Worm (Caenorhabditis elegans) whole organism, early embryonic: ENCODE measurements around the gene metl-5.

ENCODE experiments used
- B0310.2 ChIP-seq: sonication (generic microtip); optimal IDR thresholded peaks from 2 replicates; lab custom pipeline; 2016; ENCODE audit warnings: mild to moderate bottlenecking, missing genetic modification characterization, missing compliant biosample characterization
- F13C5.2 ChIP-seq: sonication (generic microtip); optimal IDR thresholded peaks from 2 replicates; lab custom pipeline; 2017; ENCODE audit warnings: mild to moderate bottlenecking, missing genetic modification characterization, inconsistent platforms, missing compliant biosample characterization
- aly-1 ChIP-seq: sonication (generic microtip); optimal IDR thresholded peaks from 2 replicates; lab custom pipeline; 2016; ENCODE audit warnings: missing genetic modification characterization, missing compliant biosample characterization
- ama-1 ChIP-seq: fragments of 150-350 bp; optimal IDR thresholded peaks from 2 replicates; lab custom pipeline; 2014
- ceh-13 ChIP-seq: fragments of 200-800 bp; sonication (Bioruptor generic); optimal IDR thresholded peaks from 2 replicates; lab custom pipeline; 2018; ENCODE audit warnings: mild to moderate bottlenecking, missing genetic modification characterization, missing compliant biosample characterization
- ceh-36 ChIP-seq: sonication (generic microtip); optimal IDR thresholded peaks from 2 replicates; lab custom pipeline; 2016; ENCODE audit warnings: missing genetic modification characterization, inconsistent platforms, missing compliant biosample characterization
- ets-7 ChIP-seq: sonication (generic microtip); optimal IDR thresholded peaks from 2 replicates; lab custom pipeline; 2016; ENCODE audit warnings: missing genotype, missing genetic modification characterization, missing compliant biosample characterization
- flt-1 ChIP-seq: fragments of 200-800 bp; sonication (Bioruptor generic); IDR thresholded peaks from 2 replicates; pipeline ENCODE4 v1.3.6; 2022; ENCODE audit warnings: missing genetic modification characterization, missing compliant biosample characterization
- hmbx-1 ChIP-seq: sonication (generic microtip); optimal IDR thresholded peaks from 2 replicates; lab custom pipeline; 2016; ENCODE audit warnings: mild to moderate bottlenecking, missing genetic modification characterization, missing compliant biosample characterization
- hmg-4 ChIP-seq: fragments of 200-800 bp; sonication (Bioruptor generic); optimal IDR thresholded peaks from 2 replicates; lab custom pipeline; 2018; ENCODE audit warnings: mild to moderate bottlenecking, missing genetic modification characterization, missing compliant biosample characterization
- hnd-1 ChIP-seq: sonication (generic microtip); optimal IDR thresholded peaks from 2 replicates; lab custom pipeline; 2016; ENCODE audit warnings: missing genetic modification characterization, missing compliant biosample characterization
- pes-1 ChIP-seq: fragments of 200-800 bp; sonication (Bioruptor generic); IDR thresholded peaks from 2 replicates; pipeline ENCODE4 v1.3.6; 2022; ENCODE audit warnings: missing genetic modification reagents, missing genetic modification characterization, missing compliant biosample characterization
- scrt-1 ChIP-seq: fragments of 200-800 bp; sonication (Bioruptor generic); IDR thresholded peaks from 2 replicates; pipeline ENCODE4 v1.3.6; 2022; ENCODE audit warnings: missing genetic modification characterization, missing compliant biosample characterization
- sea-1 ChIP-seq: fragments of 200-800 bp; sonication (Bioruptor generic); conservative IDR thresholded peaks from 2 replicates; pipeline ENCODE4 v1.3.6; 2022; ENCODE audit warnings: missing genetic modification characterization, missing compliant biosample characterization
- tbx-11 ChIP-seq: fragments of 200-800 bp; sonication (Bioruptor generic); IDR thresholded peaks from 2 replicates; pipeline ENCODE4 v1.3.6; 2022; ENCODE audit warnings: missing genetic modification characterization, missing compliant biosample characterization
- tbx-37 ChIP-seq: fragments of 200-800 bp; sonication (Bioruptor generic); conservative IDR thresholded peaks from 2 replicates; pipeline ENCODE4 v1.3.6; 2022; ENCODE audit warnings: missing genetic modification reagents, missing genetic modification characterization, missing compliant biosample characterization
- tra-4 ChIP-seq: sonication (generic microtip); optimal IDR thresholded peaks from 2 replicates; lab custom pipeline; 2017; ENCODE audit warnings: missing genetic modification characterization, missing compliant biosample characterization

The metl-5 gene

ce11 chrIII:4792560-4793136 lies 10.2 kb upstream of the metl-5 start, which contains the start of gene mip-1:
TSS of gene mip-1 (plus strand) at chrIII:4793086.
- no peak for TF ChIP-seq B0310.2 (tag; lab: Kevin White, UChicago)

- peak; percentile 29 for TF ChIP-seq hmg-4 (GFP tag; lab: Kevin White, UChicago)
- TF ChIP-seq ama-1: no peak
- no peak for TF ChIP-seq tra-4 (tag; lab: Kevin White, UChicago)
Observed at ce11 chrIII:4796039-4796438, 6.8 kb upstream of the metl-5 start.

ce11 chrIII:4796536-4796935 lies 6.3 kb upstream of the metl-5 start, which contains the start of gene tag-325:
TSS of gene tag-325 (plus strand) at chrIII:4796836.
- TF ChIP-seq ets-7 (tag; lab: Kevin White, UChicago): no peak

DNA sequence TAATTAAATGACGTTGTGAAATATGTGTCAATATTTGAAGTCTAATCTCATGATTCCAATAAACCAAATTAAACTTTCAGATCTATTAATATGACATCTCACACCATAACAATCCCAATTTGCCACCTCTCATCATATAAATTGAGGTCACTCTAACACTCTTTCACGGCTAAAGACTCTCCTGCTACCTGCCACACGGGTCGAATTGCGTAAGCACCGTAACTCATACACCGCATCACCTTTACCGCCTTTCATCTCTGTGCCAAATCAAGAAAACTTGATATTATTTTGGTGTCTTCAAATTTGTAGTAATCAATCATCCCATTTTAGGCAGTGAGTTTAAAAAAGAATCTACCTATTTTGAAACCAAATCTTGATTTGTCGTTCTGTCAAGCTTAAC lies 3.5 kb downstream of the metl-5 start:
- TF ChIP-seq flt-1 (no peak), hmbx-1 (tag; lab: Kevin White, UChicago) (no peak), scrt-1 (GFP tag; lab: Robert Waterston, UW) (no peak), ceh-36 (no peak)

- TF ChIP-seq ceh-36 (no peak), tbx-11 (GFP tag; lab: Robert Waterston, UW) (no peak), hmbx-1 (tag; lab: Kevin White, UChicago) (no peak), scrt-1 (GFP tag; lab: Robert Waterston, UW) (no peak), tbx-37 (GFP tag; lab: Robert Waterston, UW) (no peak), flt-1 (no peak), sea-1 (GFP tag; lab: Robert Waterston, UW) (no peak), ceh-13 (GFP tag; lab: Kevin White, UChicago) (no peak), aly-1 (tag; lab: Kevin White, UChicago) (no peak), B0310.2 (tag; lab: Kevin White, UChicago) (no peak)
Observed at ce11 chrIII:4808089-4808488, 5.3 kb downstream of the metl-5 start.

DNA sequence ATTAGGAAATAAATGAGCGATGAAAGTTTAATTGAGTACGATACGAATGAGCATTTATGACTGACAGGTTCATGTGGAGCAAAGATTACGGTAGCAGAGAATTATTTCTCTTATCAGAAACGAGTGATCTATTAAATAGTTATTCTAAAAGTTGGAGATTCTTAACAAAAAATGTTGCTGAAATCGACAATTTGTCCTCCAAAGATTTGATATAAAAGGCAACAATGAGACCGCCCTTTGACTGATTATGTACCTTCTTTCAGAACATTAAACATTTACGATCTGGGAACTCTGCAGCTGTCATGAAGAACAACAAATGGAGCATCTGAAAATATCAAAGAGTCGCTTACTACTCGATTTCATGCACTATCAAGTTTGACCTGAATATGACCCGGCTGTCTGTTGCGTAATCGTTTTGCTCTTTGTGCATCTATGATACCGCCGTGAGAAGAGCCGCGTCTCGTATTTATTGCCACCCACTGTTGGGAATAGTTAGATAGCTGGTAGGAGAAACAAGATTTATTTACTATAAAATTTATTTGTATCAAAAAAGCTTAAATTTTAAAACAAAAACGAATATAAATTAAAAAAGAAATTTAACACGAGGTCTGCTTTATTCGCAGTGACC lies 6.8 kb downstream of the metl-5 start, which contains the start of gene pal-1:
Gene pal-1 (minus strand): TSS at position 51 of the 628 bp plus-strand sequence.
- TF ChIP-seq pes-1 (GFP tag; lab: Robert Waterston, UW) (no peak), sea-1 (GFP tag; lab: Robert Waterston, UW) (no peak), ama-1 (no peak), hnd-1 (tag; lab: Kevin White, UChicago) (no peak), tra-4 (tag; lab: Kevin White, UChicago) (no peak), tbx-37 (GFP tag; lab: Robert Waterston, UW) (no peak), aly-1 (tag; lab: Kevin White, UChicago) (no peak), ets-7 (tag; lab: Kevin White, UChicago) (no peak), hmg-4 (GFP tag; lab: Kevin White, UChicago) (no peak), tbx-11 (GFP tag; lab: Robert Waterston, UW) (no peak)

- TF ChIP-seq hmbx-1 (tag; lab: Kevin White, UChicago): no peak
- no peak for TF ChIP-seq hnd-1 (tag; lab: Kevin White, UChicago)
Observed at ce11 chrIII:4811195-4811594, 8.4 kb downstream of the metl-5 start, which contains the start of gene C38D4.7. TSS of gene C38D4.7 (minus strand) at chrIII:4811295.

ce11 chrIII:4814730-4815129 lies 11.9 kb downstream of the metl-5 start, which contains the start of gene arl-6:
TSS of gene arl-6 (minus strand) at chrIII:4814830.
- TF ChIP-seq tra-4 (tag; lab: Kevin White, UChicago): no peak
- TF ChIP-seq pes-1 (GFP tag; lab: Robert Waterston, UW): no peak

DNA sequence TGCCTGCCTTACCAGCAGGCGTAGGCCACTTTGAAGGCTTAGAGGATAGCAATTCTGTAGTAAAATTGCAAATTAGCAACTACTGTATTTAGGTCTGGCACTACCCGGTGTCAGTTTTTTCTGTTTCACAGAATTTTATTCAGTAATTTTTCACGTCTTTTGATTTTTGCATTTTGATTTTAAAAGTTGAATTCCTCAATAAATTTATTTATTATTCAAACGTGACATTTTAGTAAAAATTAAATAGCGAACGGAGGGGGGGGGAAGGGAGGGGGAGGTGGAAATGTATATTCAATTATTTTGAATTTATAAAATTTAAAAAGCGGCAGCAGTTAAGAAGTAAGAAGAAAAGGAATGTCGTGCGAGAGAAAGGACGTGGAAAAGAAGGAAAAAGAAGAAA lies 14.4 kb downstream of the metl-5 start, which contains the start of gene F26A1.4:
Gene F26A1.4 (plus strand): TSS at position 301 of the 400 bp plus-strand sequence.
- no peak for TF ChIP-seq F13C5.2
- TF ChIP-seq flt-1: no peak
- TF ChIP-seq ceh-13 (GFP tag; lab: Kevin White, UChicago): no peak
- no peak for TF ChIP-seq hmbx-1 (tag; lab: Kevin White, UChicago)

DNA sequence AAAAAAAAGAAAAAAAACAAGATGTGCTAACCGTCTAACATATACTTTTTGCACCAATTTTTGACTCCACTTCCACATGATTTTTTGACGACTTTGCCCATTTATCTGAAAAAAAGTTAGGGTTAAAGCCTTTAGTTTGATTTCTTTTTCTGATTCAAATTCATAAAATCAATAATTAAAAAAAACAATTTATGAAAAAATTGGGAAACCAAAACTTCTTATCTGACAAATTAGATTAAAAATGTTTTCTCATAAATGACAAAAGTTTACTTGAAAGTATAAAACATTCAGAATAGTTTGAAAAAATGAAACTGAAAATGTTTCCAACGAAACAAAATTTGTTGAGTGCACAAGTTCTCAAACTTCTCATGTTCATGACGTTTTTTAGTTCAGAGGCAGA lies 17.0 kb downstream of the metl-5 start, which contains the start of gene F26A1.7:
Gene F26A1.7 (minus strand): TSS at position 101 of the 400 bp plus-strand sequence.
- TF ChIP-seq tbx-11 (GFP tag; lab: Robert Waterston, UW) (no peak), tra-4 (tag; lab: Kevin White, UChicago) (no peak), hnd-1 (tag; lab: Kevin White, UChicago) (no peak), ceh-36 (no peak), tbx-37 (GFP tag; lab: Robert Waterston, UW) (no peak)
